Worm (Caenorhabditis elegans) whole organism, midembryonic: ENCODE measurements around the gene R07B1.6.

Experiments used
- cog-1 ChIP-seq: sonication (generic microtip); optimal IDR thresholded peaks from 2 replicates; lab custom pipeline; 2016; ENCODE audit warnings: missing genetic modification characterization, missing compliant biosample characterization
- flt-1 ChIP-seq: fragments of 200-800 bp; sonication (Bioruptor generic); IDR thresholded peaks from 2 replicates; pipeline ENCODE4 v1.3.6; 2022; ENCODE audit warnings: missing genetic modification characterization, missing compliant biosample characterization
- med-1 ChIP-seq: sonication (generic microtip); optimal IDR thresholded peaks from 2 replicates; lab custom pipeline; 2017; ENCODE audit warnings: missing genetic modification characterization, mild to moderate bottlenecking, missing compliant biosample characterization, antibody characterized with exemption, missing genetic modification reagents; ENCODE audit not compliant: insufficient read depth
- ref-1 ChIP-seq: fragments of 200-800 bp; sonication (Bioruptor generic); conservative IDR thresholded peaks from 2 replicates; pipeline ENCODE4 v1.3.6; 2022; ENCODE audit warnings: missing genetic modification reagents, missing genetic modification characterization, missing compliant biosample characterization
- ztf-23 ChIP-seq: fragments of 200-800 bp; sonication (Bioruptor generic); IDR thresholded peaks from 2 replicates; pipeline ENCODE4 v1.3.6; 2022; ENCODE audit warnings: missing genetic modification reagents, missing genetic modification characterization, missing compliant biosample characterization
- ztf-29 ChIP-seq: fragments of 200-800 bp; sonication (Bioruptor generic); IDR thresholded peaks from 2 replicates; pipeline ENCODE4 v1.3.6; 2022; ENCODE audit warnings: missing genetic modification reagents, missing genetic modification characterization, missing compliant biosample characterization

DNA sequence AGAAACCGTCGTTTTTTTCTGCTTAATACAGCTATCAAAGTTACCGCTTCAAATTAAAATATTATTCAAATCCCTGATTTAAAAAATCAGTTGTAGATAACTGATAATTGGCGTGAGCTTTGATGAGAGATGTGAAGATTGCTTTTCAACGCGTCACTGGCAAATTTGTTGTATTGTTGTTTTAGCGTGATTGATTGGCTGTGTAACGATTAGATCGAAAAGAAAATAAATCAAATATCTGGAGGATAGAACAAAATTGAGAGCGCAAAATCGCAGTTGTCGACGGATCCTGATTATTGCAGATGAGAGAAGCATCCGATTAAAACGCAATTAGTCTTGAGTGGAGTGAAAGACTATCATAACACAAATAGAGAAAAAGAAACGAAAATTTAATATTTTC lies 25.6 kb upstream of the R07B1.6 start:
- TF ChIP-seq cog-1 (tag; lab: Kevin White, UChicago): no peak
- no peak for TF ChIP-seq ztf-29 (GFP tag; lab: Robert Waterston, UW)
- no peak for TF ChIP-seq ref-1 (GFP tag; lab: Robert Waterston, UW)
- TF ChIP-seq med-1 (GFP tag; lab: Kevin White, UChicago): no peak
- no peak for TF ChIP-seq ztf-23
- no peak for TF ChIP-seq flt-1 (GFP tag; lab: Robert Waterston, UW)
